Fruit fly (Drosophila melanogaster) S2 (cell line): ENCODE measurements around the gene CG1090.

Experiments
- CG8478 ChIP-seq: fragments of >200 bp; optimal IDR thresholded peaks from 2 replicates; lab custom pipeline; 2018
- CTCF ChIP-seq, 2 experiments: fragments of >200 bp; optimal IDR thresholded peaks; 2 replicates each; lab custom pipeline; 2018

CG1090 gene

DNA sequence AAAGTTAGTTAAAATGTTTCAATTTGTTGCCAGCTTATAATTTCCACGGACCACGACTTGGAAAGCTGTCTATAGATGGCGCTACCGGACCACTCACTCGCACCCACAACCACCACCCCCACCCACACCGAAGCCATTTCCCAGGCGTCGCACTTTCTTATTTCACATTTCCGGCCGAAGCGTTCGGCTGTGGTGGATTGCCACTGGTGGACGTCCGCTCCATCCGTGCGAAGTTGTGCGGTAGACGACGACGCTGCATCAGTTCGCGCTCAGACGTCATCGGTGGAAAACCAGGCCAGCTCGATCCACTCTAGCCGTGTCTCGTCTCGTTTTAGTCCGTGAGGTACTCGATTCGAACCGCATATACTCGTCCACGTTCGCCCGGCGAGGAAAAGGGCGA is at the start of gene CG1090:
Gene CG1090, plus strand, starts transcription at position 259 of the 400 bp plus-strand sequence.
- no peak for TF ChIP-seq CG8478
- TF ChIP-seq CTCF (optimal IDR thresholded peaks at IDR 0.05; lab: Kevin White, UChicago): peak in 1 of 2 experiments; percentile 24

DNA sequence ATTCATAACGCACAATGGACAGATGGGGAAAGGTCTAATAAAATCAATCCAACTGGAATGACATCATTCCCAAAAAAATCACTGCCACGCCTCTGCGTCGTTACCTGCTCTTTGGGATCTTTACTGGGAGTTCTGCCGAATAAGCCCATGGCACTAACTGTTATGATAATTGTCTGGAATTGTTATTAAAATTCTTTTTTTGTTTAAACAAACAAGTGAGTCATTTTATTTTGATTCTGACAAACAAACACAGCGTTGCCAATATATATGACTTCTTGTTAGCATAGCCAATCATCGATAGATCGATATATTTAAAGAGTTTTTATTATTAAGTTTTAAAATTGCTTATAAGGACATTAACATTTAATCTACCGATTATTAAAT is 49.0 kb upstream of the CG1090 start, which contains the start of gene Vps24:
Gene Vps24, minus strand, starts transcription at position 265 of the 384 bp plus-strand sequence.
- TF ChIP-seq CTCF (optimal IDR thresholded peaks at IDR 0.05; lab: Kevin White, UChicago): no peak
- no peak for TF ChIP-seq CG8478

DNA sequence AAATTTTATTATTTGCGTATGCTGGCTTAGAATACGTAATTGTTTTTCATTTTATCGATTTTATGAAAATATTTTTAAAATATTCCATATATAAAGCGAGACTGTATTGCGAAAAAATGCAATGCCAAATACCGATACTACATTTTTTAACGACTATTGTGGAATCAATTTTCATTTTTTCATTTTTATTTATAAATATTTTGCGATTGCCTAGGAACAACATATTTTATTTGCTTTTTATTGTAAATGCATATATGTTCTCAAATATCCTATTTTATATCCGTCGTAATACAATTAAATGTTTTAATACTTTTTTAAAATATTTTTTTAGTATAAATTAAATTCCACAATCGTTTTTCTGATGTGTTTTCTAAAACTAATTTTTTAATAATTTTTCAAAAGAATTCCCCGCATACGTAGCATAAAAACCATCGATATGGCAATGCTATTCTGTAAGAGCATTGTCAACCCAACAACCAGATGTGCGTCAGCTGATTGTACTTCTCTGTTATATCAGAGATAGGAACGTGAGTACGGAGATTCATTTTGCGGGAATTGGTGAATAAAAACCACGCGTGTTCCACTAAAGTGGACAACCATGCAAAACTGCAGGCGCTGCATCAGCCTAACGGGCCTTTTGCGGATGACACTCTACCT is 48.5 kb upstream of the CG1090 start, which contains the start of gene Suv3:
Gene Suv3, plus strand, starts transcription at position 489 of the 657 bp plus-strand sequence.
- no peak for TF ChIP-seq CTCF (optimal IDR thresholded peaks at IDR 0.05; lab: Kevin White, UChicago)
- TF ChIP-seq CG8478: no peak

DNA sequence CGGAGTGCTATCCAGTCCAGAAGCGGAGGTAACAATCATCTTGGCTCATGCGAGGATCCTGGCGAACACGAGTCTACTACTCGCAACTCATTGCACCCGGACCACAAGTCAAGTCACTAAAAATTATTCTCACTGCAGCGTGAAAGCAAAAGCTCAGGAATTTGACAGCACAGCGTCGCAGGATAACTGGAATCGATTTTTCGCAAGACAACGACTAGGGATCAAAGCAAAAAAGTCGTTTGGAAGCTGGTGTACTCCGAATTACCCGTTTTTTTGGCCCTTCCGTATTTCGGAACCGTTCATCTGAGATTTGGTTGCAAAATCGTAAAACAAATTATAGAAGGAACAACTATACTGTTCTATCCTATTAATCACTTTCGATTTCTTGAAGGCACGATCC is 41.1 kb upstream of the CG1090 start:
- no peak for TF ChIP-seq CTCF (optimal IDR thresholded peaks at IDR 0.05; lab: Kevin White, UChicago)
- no peak for TF ChIP-seq CG8478

DNA sequence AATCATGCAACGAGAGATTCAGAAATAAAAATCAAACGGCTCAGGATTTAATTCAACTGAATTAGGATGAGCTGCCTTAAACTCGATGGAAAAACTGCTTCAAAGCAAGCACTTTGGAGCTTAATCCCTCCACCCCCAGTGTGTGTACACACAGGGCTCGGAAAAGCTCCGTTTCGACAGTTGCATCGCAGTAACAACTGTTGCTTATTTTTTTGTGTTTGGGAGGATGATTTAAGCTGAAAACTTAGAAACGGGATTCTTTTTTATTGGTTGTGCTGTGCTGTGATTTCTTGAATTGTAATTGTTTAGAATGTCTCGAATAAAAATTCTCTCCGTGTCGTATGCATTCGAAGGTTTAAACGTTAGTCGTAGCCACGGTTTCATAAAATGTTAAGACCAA is 40.7 kb upstream of the CG1090 start, which contains the start of gene Syt14:
Gene Syt14, minus strand, starts transcription at position 71 of the 400 bp plus-strand sequence.
- TF ChIP-seq CG8478 (no peak), CTCF (optimal IDR thresholded peaks at IDR 0.05; lab: Kevin White, UChicago) (no peak)

DNA sequence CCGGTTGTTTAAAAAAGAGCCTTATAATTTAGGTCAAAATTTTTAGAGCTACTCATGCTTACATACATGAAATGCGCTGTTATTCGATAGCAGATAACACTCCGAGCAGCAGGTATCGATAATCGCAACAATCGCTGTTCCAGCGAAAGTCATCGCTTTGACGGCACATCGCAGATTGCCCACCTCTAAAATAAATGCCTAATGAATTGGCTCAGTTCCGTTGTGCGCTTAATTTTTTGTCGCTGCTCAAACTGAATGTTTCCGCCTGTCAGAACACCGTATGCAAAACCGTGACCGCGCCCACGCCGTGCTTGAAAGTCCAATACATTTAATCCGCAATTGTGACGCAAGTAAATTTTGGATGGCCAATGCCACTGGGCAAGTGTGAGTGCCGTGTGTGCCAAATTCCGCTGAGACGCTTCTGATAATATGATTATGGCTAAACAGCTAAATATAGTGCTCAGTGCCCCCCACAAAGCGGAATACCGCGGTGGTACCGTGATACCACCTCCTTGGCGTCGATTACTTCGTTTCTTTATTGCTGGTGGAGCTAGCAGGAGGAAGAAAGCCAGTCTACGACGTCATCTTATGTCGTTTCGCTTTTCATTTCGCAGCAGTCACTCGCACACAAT is 40.1 kb upstream of the CG1090 start, which contains the start of gene CG9795:
Gene CG9795, plus strand, starts transcription at position 177 of the 632 bp plus-strand sequence.
- no peak for TF ChIP-seq CG8478
- no peak for TF ChIP-seq CTCF (optimal IDR thresholded peaks at IDR 0.05; lab: Kevin White, UChicago)

DNA sequence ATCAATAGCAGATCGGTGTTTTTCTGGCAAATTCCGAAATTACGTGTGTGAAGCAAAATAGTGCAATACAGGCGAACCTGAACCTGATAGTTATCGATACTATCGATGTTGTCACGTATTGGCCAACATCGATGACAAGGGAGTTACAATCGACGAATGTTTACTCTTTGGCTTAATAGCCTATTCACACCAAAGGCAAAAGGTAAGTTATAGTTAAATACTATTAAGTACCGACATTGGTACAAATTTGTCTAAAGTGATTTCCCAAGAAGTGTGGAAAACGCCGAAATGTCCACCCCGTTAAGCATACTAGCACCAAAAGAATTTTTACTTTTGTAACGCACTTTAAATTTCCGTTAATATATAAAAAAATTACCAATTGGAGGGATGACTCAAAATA is 25.7 kb upstream of the CG1090 start, which contains the start of gene CG9776:
Gene CG9776, minus strand, starts transcription at position 108 of the 400 bp plus-strand sequence.
- TF ChIP-seq CG8478 (no peak), CTCF (optimal IDR thresholded peaks at IDR 0.05; lab: Kevin White, UChicago) (peak; percentile 18 to 34)

DNA sequence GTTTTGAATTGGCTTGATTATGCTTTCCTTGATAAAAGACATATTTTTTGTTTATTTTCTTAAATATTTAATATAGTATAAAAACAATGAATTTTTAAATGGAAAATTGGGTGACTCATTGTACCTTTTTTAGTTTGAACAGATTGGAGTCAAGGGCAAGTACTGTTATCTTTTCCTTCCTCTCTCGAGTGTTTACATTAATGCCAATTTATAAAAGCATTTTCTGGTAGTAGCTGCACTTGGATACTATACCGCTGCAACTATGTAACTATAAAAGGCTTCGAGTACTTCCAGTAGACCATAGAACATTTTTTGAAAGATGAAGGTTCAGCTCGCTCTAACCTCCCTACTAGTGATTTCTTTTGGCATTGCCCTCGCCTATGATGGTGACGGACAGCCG is 24.9 kb upstream of the CG1090 start, which contains the start of gene CG14645:
Gene CG14645, plus strand, starts transcription at position 301 of the 400 bp plus-strand sequence.
- TF ChIP-seq CTCF (optimal IDR thresholded peaks at IDR 0.05; lab: Kevin White, UChicago) (no peak), CG8478 (no peak)

DNA sequence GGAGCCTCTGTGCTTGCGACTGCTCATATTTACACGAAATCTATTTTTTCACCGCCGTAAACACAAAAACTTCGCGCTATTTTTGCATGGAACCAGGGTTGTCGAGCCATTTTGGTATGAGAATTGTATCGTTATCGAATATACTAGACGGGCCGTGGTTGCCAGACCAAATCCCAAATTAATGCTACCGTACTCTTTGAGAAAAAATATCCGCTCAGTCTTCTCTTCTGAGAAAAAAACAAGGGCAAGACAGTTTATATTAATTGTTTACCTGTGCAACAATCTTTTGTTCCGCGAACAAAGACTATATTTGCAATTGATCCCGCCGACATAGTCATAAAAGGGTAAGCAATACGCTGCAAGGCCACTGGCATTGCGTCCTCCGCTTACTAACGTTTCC is 22.1 kb upstream of the CG1090 start, which contains the start of the genes Skp2 and CG1103:
Gene Skp2, minus strand, starts transcription at position 95 of the 400 bp plus-strand sequence.
Gene CG1103, plus strand, starts transcription at position 176 of the 400 bp plus-strand sequence.
- TF ChIP-seq CG8478 (no peak), CTCF (optimal IDR thresholded peaks at IDR 0.05; lab: Kevin White, UChicago) (peak in 1 of 2 experiments; percentile 34)

DNA sequence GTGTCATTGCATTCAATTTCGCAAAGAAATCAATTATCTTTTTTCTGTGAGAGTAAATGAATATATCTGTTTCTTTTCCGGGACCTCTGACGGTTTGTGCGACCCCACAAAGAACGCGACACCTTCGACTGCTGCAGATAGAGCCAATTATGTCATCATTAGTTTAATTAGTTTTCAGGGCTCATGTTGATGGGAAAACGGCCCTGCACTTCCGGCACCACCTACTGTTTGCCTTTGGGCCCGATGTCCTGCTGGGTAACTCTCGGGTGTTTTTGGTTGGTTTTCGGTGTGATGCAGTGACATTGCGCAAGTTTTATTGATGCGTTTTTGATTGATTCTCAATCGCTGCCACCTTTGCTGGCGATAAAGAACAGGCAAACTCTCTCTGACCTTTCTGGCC is 19.5 kb upstream of the CG1090 start:
- TF ChIP-seq CG8478 (no peak), CTCF (optimal IDR thresholded peaks at IDR 0.05; lab: Kevin White, UChicago) (no peak)

DNA sequence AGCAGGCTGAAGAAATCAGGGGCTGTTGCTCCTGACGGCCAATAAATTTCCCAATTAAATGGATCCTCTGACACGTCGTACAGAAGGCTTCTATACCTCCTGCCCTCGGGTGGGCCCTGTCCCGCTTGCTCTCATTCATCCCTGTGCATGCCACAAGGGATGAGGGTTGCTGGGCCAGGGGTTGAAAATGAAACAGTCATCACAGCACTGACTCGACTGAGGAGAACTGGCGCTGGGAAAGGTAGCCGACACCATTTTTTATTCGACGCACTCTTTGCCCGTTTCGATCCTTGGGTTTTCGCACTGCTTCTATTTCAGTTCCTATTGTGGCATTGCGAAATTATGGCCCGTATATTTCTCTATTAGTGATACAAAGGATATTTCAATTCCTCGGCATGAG is 18.5 kb upstream of the CG1090 start:
- TF ChIP-seq CG8478 (no peak), CTCF (optimal IDR thresholded peaks at IDR 0.05; lab: Kevin White, UChicago) (no peak)

DNA sequence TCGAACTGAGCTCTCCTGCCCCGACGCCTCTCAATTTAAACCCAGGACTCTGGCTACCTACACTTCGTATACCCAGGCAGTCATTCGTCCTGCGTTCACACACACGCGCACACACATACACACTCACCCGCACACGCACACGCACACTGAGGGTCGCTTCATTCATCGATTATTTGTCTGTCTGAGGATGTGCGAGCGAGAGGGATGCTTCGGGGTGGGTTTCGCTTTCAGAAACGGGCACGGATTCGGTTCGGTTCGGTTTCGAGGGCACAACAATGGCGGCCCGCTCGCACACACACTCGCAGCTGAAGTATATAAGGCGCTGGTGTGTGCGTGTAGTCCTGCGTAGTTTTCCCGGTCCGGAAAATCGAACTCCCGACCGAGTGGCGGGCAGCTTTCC is 13.0 kb upstream of the CG1090 start, which contains the start of gene hkb:
Gene hkb, minus strand, starts transcription at position 11 of the 400 bp plus-strand sequence.
- TF ChIP-seq CG8478 (no peak), CTCF (optimal IDR thresholded peaks at IDR 0.05; lab: Kevin White, UChicago) (no peak)

DNA sequence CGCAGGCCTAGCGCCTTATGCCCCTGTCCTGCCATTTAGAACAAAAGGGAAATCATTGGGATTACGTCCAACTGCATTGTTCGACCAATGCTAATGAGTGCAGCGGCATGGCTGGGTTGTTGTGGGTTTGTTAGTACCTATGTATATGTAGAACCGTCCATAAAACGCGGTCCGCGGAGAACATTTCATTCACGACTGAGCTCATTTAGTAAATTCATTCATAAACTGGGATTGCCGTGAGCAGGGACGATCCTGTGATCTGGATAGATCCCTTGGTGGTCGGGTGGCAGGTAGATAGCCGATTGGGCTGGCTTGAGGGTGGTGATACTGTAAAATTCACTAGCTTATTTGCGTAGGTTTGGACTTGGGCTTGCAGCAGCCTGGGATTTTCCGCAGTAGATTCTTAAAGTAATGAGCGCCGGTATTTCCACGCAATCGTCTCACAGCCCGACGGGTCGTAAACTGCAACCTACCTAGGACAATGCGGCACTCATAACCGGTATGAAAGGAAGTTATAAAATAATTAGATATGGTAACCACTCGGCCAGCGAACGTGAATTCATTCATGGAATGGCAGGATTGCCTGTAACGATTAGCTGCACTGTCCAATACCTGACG is 11.4 kb upstream of the CG1090 start:
- TF ChIP-seq CG8478: no peak
- no peak for TF ChIP-seq CTCF (optimal IDR thresholded peaks at IDR 0.05; lab: Kevin White, UChicago)

DNA sequence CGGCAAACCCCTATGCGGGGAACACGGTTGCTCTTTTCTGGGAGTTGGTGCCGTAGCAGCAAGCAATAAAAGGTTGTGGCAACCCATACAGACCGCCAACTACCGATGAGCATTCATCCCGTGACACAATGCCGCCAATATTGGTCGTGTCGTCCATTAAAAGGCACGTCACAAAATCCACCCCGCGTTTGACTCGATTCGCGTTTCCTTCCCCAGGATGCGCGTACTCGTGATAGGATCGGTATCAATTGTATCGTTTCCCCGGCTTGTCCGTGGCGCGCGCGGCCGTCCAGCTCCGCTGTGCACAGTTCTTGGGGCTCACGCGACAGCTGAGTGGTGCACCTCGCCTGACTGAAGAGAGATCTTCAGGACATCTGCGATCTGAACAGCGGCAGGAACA is 9.5 kb upstream of the CG1090 start:
- TF ChIP-seq CTCF (optimal IDR thresholded peaks at IDR 0.05; lab: Kevin White, UChicago): no peak
- TF ChIP-seq CG8478: no peak

DNA sequence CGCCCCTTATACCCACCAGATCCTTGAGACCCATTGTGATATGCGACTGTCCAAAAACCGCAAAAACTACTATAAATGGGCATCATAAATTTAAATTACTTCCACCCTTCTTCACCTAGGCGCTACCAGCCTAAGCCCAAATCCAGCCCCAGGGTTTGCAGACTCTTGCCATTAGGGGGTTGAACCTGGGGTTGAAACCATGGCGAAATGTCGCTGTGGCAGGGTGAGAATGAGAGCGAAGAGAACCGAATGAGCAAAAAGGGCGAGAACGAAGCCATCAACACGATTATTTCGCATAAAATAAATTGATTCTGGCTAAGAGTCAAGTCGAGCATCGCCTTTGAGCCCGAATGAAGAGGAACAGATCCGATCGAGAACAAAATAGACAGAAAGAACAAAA is 6.1 kb upstream of the CG1090 start:
- TF ChIP-seq CTCF (optimal IDR thresholded peaks at IDR 0.05; lab: Kevin White, UChicago) (no peak), CG8478 (no peak)
